Worm (Caenorhabditis elegans) whole organism, mixed stage, embryonic: ENCODE measurements around the gene ttr-30.
A peak's percentile ranks its signal among the peaks of the same experiment; 100 is the strongest.

ENCODE experiments used
- M03D4.4 ChIP-seq: sonication (generic microtip); optimal IDR thresholded peaks from 2 replicates; lab custom pipeline; 2017; ENCODE audit warnings: mild to moderate bottlenecking, missing genetic modification characterization, missing compliant biosample characterization
- bed-3 ChIP-seq: fragments of 200-800 bp; sonication (Bioruptor generic); optimal IDR thresholded peaks from 3 replicates; lab custom pipeline; 2018; ENCODE audit warnings: mild to moderate bottlenecking, missing genetic modification characterization, moderate library complexity, missing compliant biosample characterization
- ceh-39 ChIP-seq: fragments of 150-350 bp; optimal IDR thresholded peaks from 2 replicates; lab custom pipeline; 2014; ENCODE audit warnings: missing biosample characterization, missing genetic modification characterization
- ceh-43 ChIP-seq: fragments of 200-800 bp; sonication (Bioruptor generic); optimal IDR thresholded peaks from 2 replicates; lab custom pipeline; 2018; ENCODE audit warnings: mild to moderate bottlenecking, missing genetic modification characterization, moderate library complexity, missing compliant biosample characterization
- ceh-83 ChIP-seq: fragments of 200-800 bp; sonication (Bioruptor generic); optimal IDR thresholded peaks from 2 replicates; lab custom pipeline; 2018; ENCODE audit warnings: mild to moderate bottlenecking, missing genetic modification characterization, missing compliant biosample characterization
- ces-1 ChIP-seq: fragments of 150-350 bp; optimal IDR thresholded peaks from 2 replicates; lab custom pipeline; 2014; ENCODE audit warnings: missing biosample characterization, missing genetic modification reagents, missing genetic modification characterization
- cnd-1 ChIP-seq: fragments of 200-800 bp; sonication (Bioruptor generic); optimal IDR thresholded peaks from 2 replicates; lab custom pipeline; 2018; ENCODE audit warnings: mild to moderate bottlenecking, missing genetic modification characterization, missing compliant biosample characterization
- elt-1 ChIP-seq: sonication (generic microtip); optimal IDR thresholded peaks from 2 replicates; lab custom pipeline; 2017; ENCODE audit warnings: missing genetic modification characterization, mild to moderate bottlenecking, missing compliant biosample characterization, antibody characterized with exemption, moderate library complexity, borderline replicate concordance; ENCODE audit not compliant: insufficient read depth
- elt-3 ChIP-seq: fragments of 150-350 bp; optimal IDR thresholded peaks from 2 replicates; lab custom pipeline; 2014; ENCODE audit warnings: missing biosample characterization, missing genetic modification characterization
- flh-1 ChIP-seq: fragments of 200-800 bp; sonication (Bioruptor generic); optimal IDR thresholded peaks from 2 replicates; lab custom pipeline; 2018; ENCODE audit warnings: mild to moderate bottlenecking, missing genetic modification characterization, moderate library complexity, missing compliant biosample characterization
- hlh-1 ChIP-seq: fragments of 150-350 bp; optimal IDR thresholded peaks from 2 replicates; lab custom pipeline; 2014; ENCODE audit warnings: missing biosample characterization, missing genetic modification reagents, missing genetic modification characterization
- lin-13 ChIP-seq: fragments of 150-350 bp; optimal IDR thresholded peaks from 2 replicates; lab custom pipeline; 2014; ENCODE audit warnings: missing biosample characterization, missing genetic modification characterization
- lin-32 ChIP-seq: fragments of 200-800 bp; sonication (Bioruptor generic); optimal IDR thresholded peaks from 2 replicates; lab custom pipeline; 2018; ENCODE audit warnings: mild to moderate bottlenecking, missing genetic modification characterization, missing compliant biosample characterization
- lsy-2 ChIP-seq: fragments of 150-350 bp; optimal IDR thresholded peaks from 2 replicates; lab custom pipeline; 2014; ENCODE audit warnings: missing biosample characterization, missing genetic modification characterization
- mep-1 ChIP-seq: fragments of 150-350 bp; optimal IDR thresholded peaks from 2 replicates; lab custom pipeline; 2017; ENCODE audit warnings: missing biosample characterization, missing genetic modification reagents, missing genetic modification characterization, inconsistent platforms
- mls-2 ChIP-seq: sonication (generic microtip); optimal IDR thresholded peaks from 2 replicates; lab custom pipeline; 2016; ENCODE audit warnings: mild to moderate bottlenecking, missing genetic modification characterization, moderate library complexity, missing compliant biosample characterization
- nhr-2 ChIP-seq: fragments of 150-350 bp; optimal IDR thresholded peaks from 2 replicates; lab custom pipeline; 2014; ENCODE audit warnings: missing biosample characterization, missing genetic modification characterization
- nhr-237 ChIP-seq: fragments of 150-350 bp; optimal IDR thresholded peaks from 2 replicates; lab custom pipeline; 2014; ENCODE audit warnings: missing biosample characterization, missing genetic modification characterization
- nhr-28 ChIP-seq: fragments of 150-350 bp; optimal IDR thresholded peaks from 2 replicates; lab custom pipeline; 2014; ENCODE audit warnings: missing biosample characterization, missing genetic modification characterization
- nhr-76 ChIP-seq: sonication (generic microtip); optimal IDR thresholded peaks from 2 replicates; lab custom pipeline; 2017; ENCODE audit warnings: missing biosample characterization, missing genetic modification characterization
- pha-4 ChIP-seq: fragments of 150-350 bp; optimal IDR thresholded peaks from 2 replicates; lab custom pipeline; 2018; ENCODE audit warnings: missing biosample characterization, missing genetic modification reagents, missing genetic modification characterization
- sem-2 ChIP-seq: fragments of 200-800 bp; sonication (Bioruptor generic); optimal IDR thresholded peaks from 2 replicates; lab custom pipeline; 2018; ENCODE audit warnings: mild to moderate bottlenecking, missing genetic modification characterization, missing compliant biosample characterization
- snpc-4 ChIP-seq: fragments of 150-350 bp; optimal IDR thresholded peaks from 2 replicates; lab custom pipeline; 2014; ENCODE audit warnings: missing biosample characterization, missing genetic modification characterization
- sptf-1 ChIP-seq: sonication (generic microtip); optimal IDR thresholded peaks from 2 replicates; lab custom pipeline; 2017; ENCODE audit warnings: mild to moderate bottlenecking, missing genetic modification characterization, moderate library complexity, missing compliant biosample characterization
- unc-120 ChIP-seq: sonication (generic microtip); optimal IDR thresholded peaks from 2 replicates; lab custom pipeline; 2017; ENCODE audit warnings: missing genetic modification characterization, missing compliant biosample characterization; ENCODE audit not compliant: poor library complexity, severe bottlenecking
- unc-62 ChIP-seq: fragments of 150-350 bp; optimal IDR thresholded peaks from 2 replicates; lab custom pipeline; 2014; ENCODE audit warnings: missing biosample characterization, missing genetic modification reagents, missing genetic modification characterization
- ztf-11 ChIP-seq: fragments of 150-350 bp; optimal IDR thresholded peaks from 2 replicates; lab custom pipeline; 2014; ENCODE audit warnings: missing biosample characterization, missing genetic modification characterization

Gene ttr-30

DNA sequence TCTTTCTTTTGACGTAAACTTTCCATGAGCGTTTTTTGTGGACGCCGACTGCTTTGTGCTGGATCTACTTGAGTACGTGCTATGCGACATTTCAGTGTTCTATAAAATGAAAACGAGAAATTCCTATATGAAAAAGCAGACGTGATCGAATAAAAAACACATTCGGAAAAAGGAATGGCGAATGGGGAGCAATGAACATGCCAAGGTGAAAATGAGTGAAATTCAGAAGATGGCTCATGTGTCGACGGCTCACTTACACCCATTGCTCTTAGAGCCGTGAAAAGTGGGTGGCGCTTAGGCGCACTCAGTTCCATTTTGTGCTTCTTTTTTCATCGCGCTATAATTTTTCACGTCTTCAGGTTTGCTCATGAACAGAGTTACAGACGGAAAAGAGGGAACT, 32.1 kb upstream of the ttr-30 start, which contains the start of gene K03A1.4:
Gene K03A1.4, minus strand, starts transcription at position 101 of the 400 bp plus-strand sequence.
- TF ChIP-seq sptf-1 (no peak), nhr-237 (tag; lab: Kevin White, UChicago) (no peak), ces-1 (GFP tag; lab: Kevin White, UChicago) (no peak), cnd-1 (no peak), nhr-2 (tag; lab: Kevin White, UChicago) (no peak), mls-2 (no peak), flh-1 (GFP tag; lab: Kevin White, UChicago) (no peak), unc-62 (GFP tag; lab: Kevin White, UChicago) (no peak), unc-120 (tag; lab: Kevin White, UChicago) (no peak), mep-1 (tag; lab: Kevin White, UChicago) (no peak), ceh-39 (tag; lab: Kevin White, UChicago) (no peak), M03D4.4 (tag; lab: Kevin White, UChicago) (no peak), nhr-28 (tag; lab: Kevin White, UChicago) (no peak), ceh-83 (GFP tag; lab: Kevin White, UChicago) (no peak), lin-13 (no peak), snpc-4 (tag; lab: Kevin White, UChicago) (no peak), nhr-76 (tag; lab: Kevin White, UChicago) (no peak)

DNA sequence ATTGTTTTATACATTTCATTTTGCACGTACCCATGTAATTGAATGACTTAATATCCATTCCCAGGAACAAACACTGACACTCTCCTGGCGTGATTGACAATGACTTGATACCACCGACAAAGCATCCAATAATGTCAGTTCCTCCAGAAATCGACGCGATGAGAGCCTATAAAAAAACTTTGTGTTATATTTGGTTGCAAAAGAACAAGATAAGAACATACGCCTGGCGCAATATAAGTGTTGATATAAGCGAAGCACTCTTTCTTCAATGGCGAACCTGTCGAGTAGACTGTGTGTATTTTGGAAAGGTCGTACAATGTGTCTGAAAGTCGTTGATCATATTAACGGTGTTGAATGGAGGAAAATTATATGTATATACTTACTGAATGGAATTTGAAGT, 27.6 kb upstream of the ttr-30 start:
- TF ChIP-seq unc-120 (tag; lab: Kevin White, UChicago), result no peak
- TF ChIP-seq flh-1 (GFP tag; lab: Kevin White, UChicago), result no peak
- TF ChIP-seq ztf-11 (tag; lab: Kevin White, UChicago), result no peak
- TF ChIP-seq bed-3, result no peak
- no peak for TF ChIP-seq ceh-43 (GFP tag; lab: Kevin White, UChicago)
- no peak for TF ChIP-seq sem-2 (GFP tag; lab: Kevin White, UChicago)
- no peak for TF ChIP-seq ces-1 (GFP tag; lab: Kevin White, UChicago)
- no peak for TF ChIP-seq M03D4.4 (tag; lab: Kevin White, UChicago)
- no peak for TF ChIP-seq nhr-76 (tag; lab: Kevin White, UChicago)
- TF ChIP-seq ceh-83 (GFP tag; lab: Kevin White, UChicago), result no peak
- no peak for TF ChIP-seq snpc-4 (tag; lab: Kevin White, UChicago)
- TF ChIP-seq lsy-2, result no peak

DNA sequence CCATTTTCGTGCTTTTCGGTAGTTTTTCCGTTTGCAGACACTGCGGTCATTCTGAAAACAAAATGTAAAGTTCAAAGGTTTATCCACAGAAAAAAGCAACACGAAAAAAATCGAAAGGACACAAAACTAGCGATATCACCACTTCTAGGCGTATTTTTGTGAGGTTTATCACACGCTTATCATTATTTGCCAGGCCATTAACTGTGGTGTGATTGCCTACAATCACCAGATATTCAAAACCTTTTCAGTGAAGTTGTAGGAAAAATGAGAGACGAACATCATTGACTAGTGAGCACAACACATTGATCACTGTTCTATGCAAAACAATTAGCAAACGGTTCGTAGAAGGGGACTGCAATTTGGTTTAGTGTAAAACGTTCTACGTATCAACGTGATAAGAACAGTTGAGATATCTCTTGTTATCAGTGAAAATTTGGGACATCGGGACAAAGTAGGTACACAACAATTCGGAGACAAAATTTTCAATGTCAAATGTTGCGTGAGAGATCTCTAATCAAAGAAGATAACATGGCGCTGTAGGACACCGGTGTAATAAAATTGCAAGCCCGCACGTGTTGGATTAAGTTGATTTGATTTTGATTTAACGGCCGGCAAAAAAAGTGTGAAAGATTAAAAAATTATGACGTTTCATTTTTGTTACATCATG, 25.1 kb upstream of the ttr-30 start, which contains the start of gene sur-5:
Gene sur-5, minus strand, starts transcription at position 51 of the 667 bp plus-strand sequence.
- TF ChIP-seq lin-32 (GFP tag; lab: Kevin White, UChicago), result no peak
- TF ChIP-seq nhr-76 (tag; lab: Kevin White, UChicago), result no peak
- TF ChIP-seq mls-2, result no peak
- peak; percentile 59 for TF ChIP-seq elt-1 (tag; lab: Kevin White, UChicago)
- no peak for TF ChIP-seq snpc-4 (tag; lab: Kevin White, UChicago)
- no peak for TF ChIP-seq nhr-28 (tag; lab: Kevin White, UChicago)
- TF ChIP-seq cnd-1, result no peak
- no peak for TF ChIP-seq nhr-2 (tag; lab: Kevin White, UChicago)
- TF ChIP-seq ceh-83 (GFP tag; lab: Kevin White, UChicago), result no peak
- no peak for TF ChIP-seq ztf-11 (tag; lab: Kevin White, UChicago)
- no peak for TF ChIP-seq unc-62 (GFP tag; lab: Kevin White, UChicago)
- TF ChIP-seq M03D4.4 (tag; lab: Kevin White, UChicago), result no peak
- TF ChIP-seq ceh-39 (tag; lab: Kevin White, UChicago), result no peak
- no peak for TF ChIP-seq flh-1 (GFP tag; lab: Kevin White, UChicago)
- peak; percentile 52 for TF ChIP-seq elt-3 (tag; lab: Kevin White, UChicago)
- TF ChIP-seq hlh-1 (tag; lab: Kevin White, UChicago), result peak; percentile 45

DNA sequence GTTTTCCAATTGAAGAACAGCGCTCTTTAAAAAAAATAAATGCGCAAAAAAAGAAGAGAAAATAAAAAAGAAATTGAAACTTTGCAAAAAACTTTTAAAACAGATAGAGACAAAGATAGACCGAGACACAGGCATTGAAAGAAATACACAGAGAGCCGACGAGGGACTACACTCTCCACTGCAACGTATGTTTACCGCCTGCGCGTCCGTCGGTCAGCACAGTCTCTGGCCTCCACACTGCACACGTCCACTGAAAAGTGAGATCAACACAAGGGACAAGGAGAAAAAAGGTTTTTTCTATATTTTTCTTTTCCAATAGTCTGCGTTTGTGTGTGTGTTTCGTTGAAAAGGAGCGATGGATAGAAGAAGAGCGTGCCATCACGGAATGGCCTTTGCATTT, 24.3 kb upstream of the ttr-30 start:
- TF ChIP-seq pha-4 (tag; lab: Kevin White, UChicago), result peak; percentile 17
- TF ChIP-seq unc-120 (tag; lab: Kevin White, UChicago), result peak; percentile 57
- peak; percentile 31 for TF ChIP-seq nhr-2 (tag; lab: Kevin White, UChicago)
- TF ChIP-seq ces-1 (GFP tag; lab: Kevin White, UChicago), result peak; percentile 7
- TF ChIP-seq sptf-1, result no peak

DNA sequence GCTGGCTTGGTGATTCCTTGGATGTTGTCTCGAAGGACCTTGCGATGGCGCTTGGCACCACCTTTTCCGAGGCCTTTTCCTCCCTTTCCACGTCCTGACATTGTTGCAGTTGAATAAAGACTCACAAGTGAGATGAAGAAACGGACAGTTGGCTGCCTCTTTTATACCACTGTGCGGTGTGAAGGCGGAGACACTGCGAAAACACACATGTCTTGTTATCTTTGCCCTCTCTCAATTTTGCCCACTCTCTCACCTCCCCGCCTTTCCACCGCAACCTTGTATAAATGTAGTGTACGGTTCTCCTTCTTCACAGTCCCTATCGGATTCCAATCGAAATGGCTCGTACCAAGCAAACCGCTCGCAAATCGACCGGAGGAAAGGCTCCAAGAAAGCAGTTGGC, 21.0 kb upstream of the ttr-30 start, which contains the start of the genes his-38 and his-40:
Gene his-38, minus strand, starts transcription at position 101 of the 400 bp plus-strand sequence.
Gene his-40, plus strand, starts transcription at position 336 of the 400 bp plus-strand sequence.
- TF ChIP-seq sptf-1 (no peak), M03D4.4 (tag; lab: Kevin White, UChicago) (no peak), snpc-4 (tag; lab: Kevin White, UChicago) (no peak), nhr-28 (tag; lab: Kevin White, UChicago) (no peak), sem-2 (GFP tag; lab: Kevin White, UChicago) (no peak), ces-1 (GFP tag; lab: Kevin White, UChicago) (no peak)
